Fruit fly (Drosophila melanogaster): ENCODE measurements around the gene Lerp.
A peak's percentile ranks its signal among the peaks of the same experiment; 100 is the strongest.

Lerp gene

dm6 chr3R:26906034-26906433, 43.1 kb upstream of the Lerp start:
- TF ChIP-seq sv (GFP tag; optimal IDR thresholded peaks at IDR 0.05) (no peak), N (GFP tag; optimal IDR thresholded peaks at IDR 0.05) (no peak), Hnf4 (GFP tag; optimal IDR thresholded peaks at IDR 0.05) (no peak), dsf (GFP tag; optimal IDR thresholded peaks at IDR 0.05; ENCODE audit: borderline replicate concordance) (no peak), pan (optimal IDR thresholded peaks at IDR 0.05) (no peak), Mio (GFP tag; optimal IDR thresholded peaks at IDR 0.05) (no peak), Hr83 (GFP tag; optimal IDR thresholded peaks at IDR 0.05; ENCODE audit: poor library complexity, severe bottlenecking) (no peak), Sp1 (GFP tag; optimal IDR thresholded peaks at IDR 0.05) (no peak), Myc (optimal IDR thresholded peaks at IDR 0.05) (no peak), woc (GFP tag; optimal IDR thresholded peaks at IDR 0.05) (no peak), Hr78 (GFP tag; optimal IDR thresholded peaks at IDR 0.05) (no peak), foxo (GFP tag; optimal IDR thresholded peaks at IDR 0.05) (no peak), fru (GFP tag; optimal IDR thresholded peaks at IDR 0.05) (no peak), brk (GFP tag; optimal IDR thresholded peaks at IDR 0.05) (no peak), h (GFP tag; optimal IDR thresholded peaks at IDR 0.05) (no peak), Jra (GFP tag; optimal IDR thresholded peaks at IDR 0.05) (no peak), Abd-B (GFP tag; optimal IDR thresholded peaks at IDR 0.05) (no peak), jim (GFP tag; optimal IDR thresholded peaks at IDR 0.05) (no peak), ey (GFP tag; optimal IDR thresholded peaks at IDR 0.05) (no peak), Dif (GFP tag; optimal IDR thresholded peaks at IDR 0.05; ENCODE audit: partially characterized antibody) (no peak)

dm6 chr3R:26899982-26900381, 37.1 kb upstream of the Lerp start:
- no peak for TF ChIP-seq br (GFP tag; optimal IDR thresholded peaks at IDR 0.05)
- TF ChIP-seq Jra (GFP tag; optimal IDR thresholded peaks at IDR 0.05): no peak
- TF ChIP-seq foxo (GFP tag; optimal IDR thresholded peaks at IDR 0.05): peak in 1 of 2 experiments; percentile 33
- no peak for TF ChIP-seq CrebA (GFP tag; optimal IDR thresholded peaks at IDR 0.05; ENCODE audit: borderline replicate concordance)
- TF ChIP-seq psq (GFP tag; optimal IDR thresholded peaks at IDR 0.05): no peak
- TF ChIP-seq ey (GFP tag; optimal IDR thresholded peaks at IDR 0.05): no peak
- no peak for TF ChIP-seq Sp1 (GFP tag; optimal IDR thresholded peaks at IDR 0.05)
- TF ChIP-seq HLH106 (tag; optimal IDR thresholded peaks at IDR 0.05): no peak
- TF ChIP-seq GATAd (GFP tag; optimal IDR thresholded peaks at IDR 0.05): no peak
- TF ChIP-seq dmrt93B (GFP tag; optimal IDR thresholded peaks at IDR 0.05): no peak
- TF ChIP-seq Myc (optimal IDR thresholded peaks at IDR 0.05): no peak
- no peak for TF ChIP-seq Hr78 (GFP tag; optimal IDR thresholded peaks at IDR 0.05)
- TF ChIP-seq woc (GFP tag; optimal IDR thresholded peaks at IDR 0.05): peak; percentile 4
- TF ChIP-seq sv (GFP tag; optimal IDR thresholded peaks at IDR 0.05): no peak
- TF ChIP-seq CG9705 (GFP tag; optimal IDR thresholded peaks at IDR 0.05): no peak
- no peak for TF ChIP-seq pan (optimal IDR thresholded peaks at IDR 0.05)
- no peak for TF ChIP-seq Dif (GFP tag; optimal IDR thresholded peaks at IDR 0.05; ENCODE audit: partially characterized antibody)
- no peak for TF ChIP-seq CG32264 (GFP tag; optimal IDR thresholded peaks at IDR 0.05)
- no peak for TF ChIP-seq h (GFP tag; optimal IDR thresholded peaks at IDR 0.05)
- no peak for TF ChIP-seq Vsx2 (GFP tag; optimal IDR thresholded peaks at IDR 0.05; ENCODE audit: partially characterized antibody)
- TF ChIP-seq rgr (GFP tag; optimal IDR thresholded peaks at IDR 0.05): peak; percentile 30
- no peak for TF ChIP-seq lola (GFP tag; optimal IDR thresholded peaks at IDR 0.05)

DNA sequence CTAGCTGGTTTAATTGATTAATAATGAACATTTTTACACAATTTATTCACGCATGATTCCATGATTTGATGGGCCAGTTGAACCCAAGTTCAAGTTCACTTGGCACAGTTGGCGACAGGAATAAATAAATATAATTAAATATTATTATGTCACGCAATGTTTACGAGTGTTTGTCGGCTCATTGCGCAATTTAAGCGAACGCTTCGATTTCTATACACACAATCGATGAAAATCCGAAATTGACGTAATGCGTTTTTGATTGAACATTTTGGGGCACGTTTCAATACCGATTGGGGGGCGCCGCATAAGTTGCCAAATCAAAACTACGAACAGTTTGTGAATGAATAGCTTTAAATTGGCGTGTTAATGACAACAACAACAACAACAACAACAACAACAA, 34.4 kb upstream of the Lerp start:
- TF ChIP-seq usp (GFP tag; optimal IDR thresholded peaks at IDR 0.05) (no peak), OdsH (GFP tag; optimal IDR thresholded peaks at IDR 0.05) (no peak)

dm6 chr3R:26896260-26896659, 33.3 kb upstream of the Lerp start:
- TF ChIP-seq Dif (GFP tag; optimal IDR thresholded peaks at IDR 0.05; ENCODE audit: partially characterized antibody) (no peak), ey (GFP tag; optimal IDR thresholded peaks at IDR 0.05) (no peak), brk (GFP tag; optimal IDR thresholded peaks at IDR 0.05) (no peak), CG9705 (GFP tag; optimal IDR thresholded peaks at IDR 0.05) (no peak), Vsx2 (GFP tag; optimal IDR thresholded peaks at IDR 0.05; ENCODE audit: partially characterized antibody) (no peak), GATAd (GFP tag; optimal IDR thresholded peaks at IDR 0.05) (no peak), Hr83 (GFP tag; optimal IDR thresholded peaks at IDR 0.05; ENCODE audit: poor library complexity, severe bottlenecking) (no peak), lola (GFP tag; optimal IDR thresholded peaks at IDR 0.05) (no peak), Abd-B (GFP tag; optimal IDR thresholded peaks at IDR 0.05) (no peak), jim (GFP tag; optimal IDR thresholded peaks at IDR 0.05) (no peak), dsf (GFP tag; optimal IDR thresholded peaks at IDR 0.05; ENCODE audit: borderline replicate concordance) (no peak), tai (GFP tag; optimal IDR thresholded peaks at IDR 0.05) (no peak), usp (GFP tag; optimal IDR thresholded peaks at IDR 0.05) (no peak), sv (GFP tag; optimal IDR thresholded peaks at IDR 0.05) (no peak), Myc (optimal IDR thresholded peaks at IDR 0.05) (no peak), Hnf4 (GFP tag; optimal IDR thresholded peaks at IDR 0.05) (no peak), Mio (GFP tag; optimal IDR thresholded peaks at IDR 0.05) (no peak), dmrt93B (GFP tag; optimal IDR thresholded peaks at IDR 0.05) (no peak), CG32264 (GFP tag; optimal IDR thresholded peaks at IDR 0.05) (no peak), rgr (GFP tag; optimal IDR thresholded peaks at IDR 0.05) (no peak)
